Fruit fly (Drosophila melanogaster) whole organism, prepupa: ENCODE measurements around the gene CG33110.
A peak's percentile ranks its signal among the peaks of the same experiment; 100 is the strongest.

Source experiments
- Blimp-1 ChIP-seq: fragments of 200-800 bp; sonication (Bioruptor generic); optimal IDR thresholded peaks from 3 replicates; lab custom pipeline; 2017; ENCODE audit warnings: missing biosample characterization, missing genetic modification characterization, mild to moderate bottlenecking, moderate library complexity, missing genetic modification reagents
- CG10631 ChIP-seq: fragments of 200-800 bp; sonication (Bioruptor generic); optimal IDR thresholded peaks from 2 replicates; lab custom pipeline; 2016; ENCODE audit warnings: missing biosample characterization, missing genetic modification characterization
- CG10669 ChIP-seq: fragments of 200-800 bp; sonication (Bioruptor generic); optimal IDR thresholded peaks from 3 replicates; lab custom pipeline; 2018; ENCODE audit warnings: missing biosample characterization, mild to moderate bottlenecking, missing genetic modification characterization, moderate library complexity
- CG11294 ChIP-seq: fragments of 200-800 bp; sonication (Bioruptor generic); IDR thresholded peaks from 2 replicates; pipeline ENCODE4 v1.3.6; 2022; ENCODE audit warnings: missing biosample characterization, missing genetic modification characterization
- CG11762 ChIP-seq: fragments of 200-800 bp; sonication (Bioruptor generic); optimal IDR thresholded peaks from 3 replicates; lab custom pipeline; 2016; ENCODE audit warnings: missing biosample characterization, missing genetic modification characterization; ENCODE audit not compliant: insufficient read depth
- CG15336 ChIP-seq: fragments of 200-800 bp; sonication (Bioruptor generic); IDR thresholded peaks from 2 replicates; pipeline ENCODE4 v1.3.6; 2022; ENCODE audit warnings: missing biosample characterization, missing genetic modification characterization
- CG1621 ChIP-seq: fragments of 200-800 bp; sonication (Bioruptor generic); optimal IDR thresholded peaks from 3 replicates; lab custom pipeline; 2018; ENCODE audit warnings: missing biosample characterization, mild to moderate bottlenecking, missing genetic modification characterization
- CG3032 ChIP-seq: fragments of 200-800 bp; optimal IDR thresholded peaks from 2 replicates; lab custom pipeline; 2019; ENCODE audit warnings: missing biosample characterization, mild to moderate bottlenecking, missing genetic modification characterization, moderate library complexity
- CG31627 ChIP-seq: fragments of 200-800 bp; sonication (Bioruptor generic); optimal IDR thresholded peaks from 3 replicates; lab custom pipeline; 2016; ENCODE audit warnings: missing biosample characterization, missing genetic modification characterization
- CG32006 ChIP-seq: fragments of 200-800 bp; sonication (Bioruptor generic); optimal IDR thresholded peaks from 3 replicates; lab custom pipeline; 2017; ENCODE audit warnings: missing biosample characterization, mild to moderate bottlenecking, missing genetic modification characterization
- CG34406 ChIP-seq: fragments of 200-800 bp; sonication (Bioruptor generic); optimal IDR thresholded peaks from 3 replicates; lab custom pipeline; 2016; ENCODE audit warnings: missing biosample characterization, missing genetic modification characterization
- CG4318 ChIP-seq: fragments of 200-800 bp; sonication (Bioruptor generic); optimal IDR thresholded peaks from 3 replicates; lab custom pipeline; 2017; ENCODE audit warnings: missing biosample characterization, mild to moderate bottlenecking, missing genetic modification characterization
- CG6276 ChIP-seq: fragments of 200-800 bp; sonication (Bioruptor generic); optimal IDR thresholded peaks from 2 replicates; lab custom pipeline; 2017; ENCODE audit warnings: missing biosample characterization, mild to moderate bottlenecking, missing genetic modification characterization
- CG6792 ChIP-seq: fragments of 200-800 bp; sonication (Bioruptor generic); optimal IDR thresholded peaks from 3 replicates; lab custom pipeline; 2016; ENCODE audit warnings: missing biosample characterization, missing genetic modification characterization
- CG6808 ChIP-seq: fragments of 200-800 bp; sonication (Bioruptor generic); optimal IDR thresholded peaks from 3 replicates; lab custom pipeline; 2017; ENCODE audit warnings: missing biosample characterization, missing genetic modification characterization, mild to moderate bottlenecking, moderate library complexity, missing genetic modification reagents
- CG6854 ChIP-seq: fragments of 200-800 bp; sonication (Bioruptor generic); optimal IDR thresholded peaks from 2 replicates; lab custom pipeline; 2017; ENCODE audit warnings: missing biosample characterization, mild to moderate bottlenecking, missing genetic modification characterization
- CG7368 ChIP-seq: fragments of 200-800 bp; sonication (Bioruptor generic); optimal IDR thresholded peaks from 3 replicates; lab custom pipeline; 2016; ENCODE audit warnings: missing biosample characterization, missing genetic modification characterization
- CG8319 ChIP-seq: fragments of 200-800 bp; sonication (Bioruptor generic); optimal IDR thresholded peaks from 3 replicates; lab custom pipeline; 2016; ENCODE audit warnings: missing biosample characterization, missing genetic modification characterization
- CG8632 ChIP-seq: fragments of 200-800 bp; sonication (Bioruptor generic); optimal IDR thresholded peaks from 3 replicates; lab custom pipeline; 2016; ENCODE audit warnings: missing biosample characterization, missing genetic modification characterization
- CG9139 ChIP-seq: fragments of 200-800 bp; sonication (Bioruptor generic); optimal IDR thresholded peaks from 3 replicates; lab custom pipeline; 2017; ENCODE audit warnings: missing biosample characterization, mild to moderate bottlenecking, missing genetic modification characterization
- Eip75B ChIP-seq: fragments of 200-800 bp; sonication (Bioruptor generic); optimal IDR thresholded peaks from 3 replicates; lab custom pipeline; 2016; ENCODE audit warnings: missing biosample characterization, missing genetic modification characterization
- Eip78C ChIP-seq: fragments of 200-800 bp; sonication (Bioruptor generic); peaks from one replicate; lab custom pipeline; 2016; ENCODE audit warnings: missing biosample characterization, missing genetic modification characterization
- Eip93F ChIP-seq: fragments of 200-800 bp; sonication (Bioruptor generic); optimal IDR thresholded peaks from 2 replicates; lab custom pipeline; 2016; ENCODE audit warnings: missing biosample characterization, mild to moderate bottlenecking, missing genetic modification characterization
- Ets21C ChIP-seq: fragments of 200-800 bp; sonication (Bioruptor generic); optimal IDR thresholded peaks from 3 replicates; lab custom pipeline; 2016; ENCODE audit warnings: missing biosample characterization, missing genetic modification characterization
- Ets96B ChIP-seq: fragments of 200-800 bp; optimal IDR thresholded peaks from 2 replicates; lab custom pipeline; 2019; ENCODE audit warnings: missing biosample characterization, mild to moderate bottlenecking, missing genetic modification characterization, moderate library complexity
- Gug ChIP-seq: fragments of 200-800 bp; sonication (Bioruptor generic); IDR thresholded peaks from 2 replicates; pipeline ENCODE4 v1.3.6; 2022; ENCODE audit warnings: missing biosample characterization, missing genetic modification characterization
- Hr38 ChIP-seq: sonication (Bioruptor generic); optimal IDR thresholded peaks from 2 replicates; lab custom pipeline; 2016; ENCODE audit warnings: missing biosample characterization, missing genetic modification characterization
- Hr39 ChIP-seq: fragments of 200-800 bp; sonication (Bioruptor generic); optimal IDR thresholded peaks from 2 replicates; lab custom pipeline; 2016; ENCODE audit warnings: missing biosample characterization, missing genetic modification characterization
- Hr4 ChIP-seq: fragments of 200-800 bp; sonication (Bioruptor generic); optimal IDR thresholded peaks from 3 replicates; lab custom pipeline; 2016; ENCODE audit warnings: missing biosample characterization, missing genetic modification characterization
- Lpt ChIP-seq: fragments of 200-800 bp; sonication (Bioruptor generic); optimal IDR thresholded peaks from 3 replicates; lab custom pipeline; 2016; ENCODE audit warnings: missing biosample characterization, missing genetic modification characterization
- Met ChIP-seq: fragments of 200-800 bp; sonication (Bioruptor generic); optimal IDR thresholded peaks from 3 replicates; lab custom pipeline; 2016; ENCODE audit warnings: missing biosample characterization, missing genetic modification characterization
- OdsH ChIP-seq: fragments of 200-800 bp; sonication (Bioruptor generic); optimal IDR thresholded peaks from 3 replicates; lab custom pipeline; 2016; ENCODE audit warnings: missing biosample characterization, missing genetic modification characterization
- Smox ChIP-seq: fragments of 200-800 bp; sonication (Bioruptor generic); optimal IDR thresholded peaks from 3 replicates; lab custom pipeline; 2016; ENCODE audit warnings: missing biosample characterization, missing genetic modification characterization
- Sox102F ChIP-seq: fragments of 200-800 bp; sonication (Bioruptor generic); optimal IDR thresholded peaks from 2 replicates; lab custom pipeline; 2016; ENCODE audit warnings: missing biosample characterization, mild to moderate bottlenecking, missing genetic modification characterization
- Sox14 ChIP-seq: fragments of 200-800 bp; sonication (Bioruptor generic); optimal IDR thresholded peaks from 3 replicates; lab custom pipeline; 2016; ENCODE audit warnings: missing biosample characterization, missing genetic modification characterization
- Sox15 ChIP-seq: fragments of 200-800 bp; sonication (Bioruptor generic); optimal IDR thresholded peaks from 3 replicates; lab custom pipeline; 2016; ENCODE audit warnings: missing biosample characterization, missing genetic modification characterization
- achi ChIP-seq: fragments of 200-800 bp; sonication (Bioruptor generic); optimal IDR thresholded peaks from 3 replicates; lab custom pipeline; 2016; ENCODE audit warnings: missing biosample characterization, missing genetic modification characterization
- acj6 ChIP-seq: fragments of 200-800 bp; sonication (Bioruptor generic); optimal IDR thresholded peaks from 3 replicates; lab custom pipeline; 2016; ENCODE audit warnings: missing biosample characterization, missing genetic modification characterization
- dac ChIP-seq: fragments of 200-800 bp; sonication (Bioruptor generic); optimal IDR thresholded peaks from 2 replicates; lab custom pipeline; 2017; ENCODE audit warnings: missing biosample characterization, mild to moderate bottlenecking, missing genetic modification characterization
- eg ChIP-seq: fragments of 200-800 bp; sonication (Bioruptor generic); IDR thresholded peaks from 3 replicates; pipeline ENCODE4 v1.3.6; 2022; ENCODE audit warnings: missing biosample characterization, missing genetic modification characterization
- esn ChIP-seq: fragments of 200-800 bp; sonication (Bioruptor generic); optimal IDR thresholded peaks from 2 replicates; lab custom pipeline; 2016; ENCODE audit warnings: missing biosample characterization, mild to moderate bottlenecking, missing genetic modification characterization, moderate library complexity
- fd59A ChIP-seq: fragments of 200-800 bp; sonication (Bioruptor generic); optimal IDR thresholded peaks from 2 replicates; lab custom pipeline; 2017; ENCODE audit warnings: missing biosample characterization, mild to moderate bottlenecking, missing genetic modification characterization, missing genetic modification reagents
- fd85E ChIP-seq: fragments of 200-800 bp; sonication (Bioruptor generic); optimal IDR thresholded peaks from 3 replicates; lab custom pipeline; 2016; ENCODE audit warnings: missing biosample characterization, missing genetic modification characterization
- fkh ChIP-seq: fragments of 200-800 bp; sonication (Bioruptor generic); optimal IDR thresholded peaks from 3 replicates; lab custom pipeline; 2017; ENCODE audit warnings: missing biosample characterization, mild to moderate bottlenecking, missing genetic modification characterization, moderate library complexity
- net ChIP-seq: fragments of 200-800 bp; sonication (Bioruptor generic); optimal IDR thresholded peaks from 3 replicates; lab custom pipeline; 2016; ENCODE audit warnings: missing biosample characterization, missing genetic modification characterization
- pdm3 ChIP-seq: fragments of 200-800 bp; sonication (Bioruptor generic); optimal IDR thresholded peaks from 3 replicates; lab custom pipeline; 2016; ENCODE audit warnings: missing biosample characterization, missing genetic modification characterization
- salr ChIP-seq, 2 experiments: fragments of 200-800 bp; sonication (Bioruptor generic); optimal IDR thresholded peaks; 3 replicates each; lab custom pipeline; 2016 to 2018; ENCODE audit warnings: missing biosample characterization in 2 of 2, missing genetic modification characterization in 2 of 2, mild to moderate bottlenecking in 1 of 2
- spab ChIP-seq: fragments of 200-800 bp; sonication (Bioruptor generic); optimal IDR thresholded peaks from 2 replicates; lab custom pipeline; 2017; ENCODE audit warnings: missing biosample characterization, mild to moderate bottlenecking, missing genetic modification characterization, missing genetic modification reagents
- ss ChIP-seq, 2 experiments: fragments of 200-800 bp; sonication (Bioruptor generic); optimal IDR thresholded peaks; 2 replicates in 1 of 2; 3 replicates in 1 of 2; lab custom pipeline; 2017 to 2018; ENCODE audit warnings: mild to moderate bottlenecking in 2 of 2, missing biosample characterization in 2 of 2, missing genetic modification characterization in 2 of 2, moderate library complexity in 1 of 2
- svp ChIP-seq: fragments of 200-800 bp; sonication (Bioruptor generic); peaks from one replicate; lab custom pipeline; 2016; ENCODE audit warnings: missing biosample characterization, missing genetic modification characterization
- topi ChIP-seq: fragments of 200-800 bp; sonication (Bioruptor generic); optimal IDR thresholded peaks from 3 replicates; lab custom pipeline; 2016; ENCODE audit warnings: missing biosample characterization, missing genetic modification characterization
- vri ChIP-seq: fragments of 200-800 bp; sonication (Bioruptor generic); optimal IDR thresholded peaks from 3 replicates; lab custom pipeline; 2016; ENCODE audit warnings: missing biosample characterization, mild to moderate bottlenecking, missing genetic modification characterization

Gene CG33110

dm6 chr3R:22526353-22526907, 43.6 kb upstream of the CG33110 start:
- peak; percentile 33 for TF ChIP-seq acj6 (GFP tag; lab: Kevin White, UChicago)
- TF ChIP-seq CG15336: no peak
- TF ChIP-seq achi (GFP tag; lab: Kevin White, UChicago): peak; percentile 41
- peak; percentile 67 for TF ChIP-seq CG32006 (GFP tag; lab: Kevin White, UChicago)
- peak; percentile 35 to 61 for TF ChIP-seq ss (GFP tag; optimal IDR thresholded peaks at IDR 0.05; lab: Kevin White, UChicago)
- no peak for TF ChIP-seq CG8632
- TF ChIP-seq Hr39 (GFP tag; lab: Kevin White, UChicago): peak; percentile 15
- TF ChIP-seq Blimp-1 (GFP tag; lab: Kevin White, UChicago): no peak
- peak; percentile 21 for TF ChIP-seq fd59A
- peak; percentile 45 for TF ChIP-seq Hr4 (GFP tag; lab: Kevin White, UChicago)
- TF ChIP-seq CG10669 (GFP tag; lab: Kevin White, UChicago): peak; percentile 34
- no peak for TF ChIP-seq CG11762 (GFP tag; lab: Kevin White, UChicago)
- TF ChIP-seq OdsH (GFP tag; lab: Kevin White, UChicago): peak; percentile 28
- peak; percentile 10 for TF ChIP-seq net (GFP tag; lab: Kevin White, UChicago)
- peak; percentile 56 for TF ChIP-seq Eip75B (GFP tag; lab: Kevin White, UChicago)
- TF ChIP-seq CG1621 (tag; lab: Kevin White, UChicago): peak; percentile 8
- no peak for TF ChIP-seq CG34406
- TF ChIP-seq CG10631 (GFP tag; lab: Kevin White, UChicago): peak; percentile 52
- peak; percentile 20 for TF ChIP-seq topi
- TF ChIP-seq Smox (GFP tag; lab: Kevin White, UChicago): peak; percentile 14
- TF ChIP-seq Hr38: no peak
- TF ChIP-seq eg (GFP tag; lab: Robert Waterston, UW): peak; percentile 69
- TF ChIP-seq CG8319 (GFP tag; lab: Kevin White, UChicago): no peak
- TF ChIP-seq Gug (GFP tag; lab: Robert Waterston, UW): peak; percentile 29; the same call in 1 of the 2 replicates
- peak; percentile 67 for TF ChIP-seq svp (GFP tag; lab: Kevin White, UChicago)
- no peak for TF ChIP-seq fd85E (GFP tag; lab: Kevin White, UChicago)
- peak; percentile 2 for TF ChIP-seq CG6276
- no peak for TF ChIP-seq CG6854 (GFP tag; lab: Kevin White, UChicago)
- peak; percentile 13 for TF ChIP-seq Sox15 (GFP tag; lab: Kevin White, UChicago)
- TF ChIP-seq pdm3 (GFP tag; lab: Kevin White, UChicago): peak; percentile 48
- peak; percentile 38 for TF ChIP-seq esn (GFP tag; lab: Kevin White, UChicago)
- TF ChIP-seq CG9139 (GFP tag; lab: Kevin White, UChicago): peak; percentile 30
- no peak for TF ChIP-seq Eip93F (GFP tag; lab: Kevin White, UChicago)
- peak; percentile 37 for TF ChIP-seq Met (GFP tag; lab: Kevin White, UChicago)
- TF ChIP-seq CG3032 (tag; lab: Kevin White, UChicago): no peak
- TF ChIP-seq CG11294: no peak
- peak; percentile 28 for TF ChIP-seq fkh (GFP tag; lab: Kevin White, UChicago)
- TF ChIP-seq CG7368 (GFP tag; lab: Kevin White, UChicago): no peak
- no peak for TF ChIP-seq Ets21C
- TF ChIP-seq Sox102F: no peak
- TF ChIP-seq CG6792: peak; percentile 23
- TF ChIP-seq Eip78C (GFP tag; lab: Kevin White, UChicago): peak; percentile 91
- peak; percentile 35 for TF ChIP-seq CG4318
- TF ChIP-seq dac: no peak
- TF ChIP-seq Lpt: no peak
- TF ChIP-seq vri (GFP tag; lab: Kevin White, UChicago): no peak
- TF ChIP-seq CG6808 (GFP tag; lab: Kevin White, UChicago): peak; percentile 8
- peak; percentile 17 for TF ChIP-seq Sox14 (GFP tag; lab: Kevin White, UChicago)
- TF ChIP-seq spab (GFP tag; lab: Kevin White, UChicago): peak; percentile 49
- peak; percentile 23 for TF ChIP-seq Ets96B
- peak in 1 of 2 experiments; percentile 63 for TF ChIP-seq salr (GFP tag; optimal IDR thresholded peaks at IDR 0.05; lab: Kevin White, UChicago)
- no peak for TF ChIP-seq CG31627 (GFP tag; lab: Kevin White, UChicago)
